Fruit fly (Drosophila melanogaster) Kc167 (cell line): ENCODE results near the gene CG43060.

Experiments used
- Myc ChIP-seq: fragments of >200 bp; optimal IDR thresholded peaks from 2 replicates; lab custom pipeline; 2017; ENCODE audit warnings: missing external identifiers
- h ChIP-seq: fragments of >200 bp; optimal IDR thresholded peaks from 3 replicates; lab custom pipeline; 2018; ENCODE audit warnings: missing external identifiers
- insv ChIP-seq: fragments of >200 bp; optimal IDR thresholded peaks from 3 replicates; lab custom pipeline; 2018; ENCODE audit warnings: missing external identifiers
- psq ChIP-seq: fragments of >200 bp; optimal IDR thresholded peaks from 2 replicates; lab custom pipeline; 2017; ENCODE audit warnings: missing external identifiers
- ttk ChIP-seq: sonication (Bioruptor generic); optimal IDR thresholded peaks from 2 replicates; lab custom pipeline; 2017; ENCODE audit warnings: missing external identifiers

dm6 chr3R:7998778-7999177 lies 42.2 kb upstream of the CG43060 start:
- TF ChIP-seq Myc (lab: Kevin White, UChicago) (no peak), psq (lab: Kevin White, UChicago) (no peak), insv (no peak), ttk (lab: Kevin White, UChicago) (no peak), h (lab: Kevin White, UChicago) (no peak)
